Worm (Caenorhabditis elegans) whole organism, L4 larva: ENCODE measurements around the gene F18E3.12.

Experiments
- ama-1 ChIP-seq: fragments of 150-350 bp; optimal IDR thresholded peaks from 2 replicates; lab custom pipeline; 2014; ENCODE audit warnings: inconsistent platforms, mixed read lengths
- nhr-28 ChIP-seq: fragments of 150-350 bp; optimal IDR thresholded peaks from 2 replicates; lab custom pipeline; 2014; ENCODE audit warnings: missing biosample characterization, missing genetic modification characterization
- nhr-77 ChIP-seq: fragments of 150-350 bp; optimal IDR thresholded peaks from 2 replicates; lab custom pipeline; 2014; ENCODE audit warnings: missing biosample characterization, missing genetic modification characterization
- unc-39 ChIP-seq: sonication (generic microtip); optimal IDR thresholded peaks from 2 replicates; lab custom pipeline; 2017; ENCODE audit warnings: missing biosample characterization, missing genetic modification characterization

ce11 chrV:7439807-7440206, 25.0 kb downstream of the F18E3.12 start, which contains the start of gene try-13:
- TF ChIP-seq ama-1: no peak
- TF ChIP-seq nhr-77 (tag; lab: Kevin White, UChicago): no peak
- no peak for TF ChIP-seq nhr-28 (tag; lab: Kevin White, UChicago)
- TF ChIP-seq unc-39: no peak
